Fruit fly (Drosophila melanogaster): Measurements from ENCODE around the gene Spec2.

DNA sequence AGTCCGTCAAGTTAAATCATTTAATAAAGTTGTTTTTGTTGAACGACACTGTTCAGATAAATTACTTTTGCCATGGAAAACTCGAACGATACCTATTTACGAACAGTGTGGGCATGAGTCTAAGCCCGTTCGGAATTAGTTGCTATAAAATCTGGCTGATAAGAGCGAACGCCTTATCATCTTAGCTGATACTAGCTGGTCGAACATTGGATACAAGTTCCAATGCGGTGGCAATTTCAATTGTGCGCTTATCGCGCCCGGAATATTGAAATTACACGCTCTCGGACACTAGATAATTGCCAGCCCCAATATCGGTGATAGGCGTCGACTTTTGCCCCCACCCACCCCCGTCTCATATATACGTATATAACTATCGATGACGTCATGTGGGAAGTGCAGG, 30.0 kb upstream of the Spec2 start:
- TF ChIP-seq CG8478 (optimal IDR thresholded peaks at IDR 0.05), result no peak
- no peak for TF ChIP-seq pan (optimal IDR thresholded peaks at IDR 0.05)
